Worm (Caenorhabditis elegans) whole organism, L1 larva: ENCODE results near the gene clec-25.

Source experiments
- alr-1 ChIP-seq: fragments of 200-800 bp; sonication (Bioruptor generic); optimal IDR thresholded peaks from 2 replicates; lab custom pipeline; 2018; ENCODE audit warnings: borderline replicate concordance, mild to moderate bottlenecking, missing genetic modification characterization, missing compliant biosample characterization
- aly-2 ChIP-seq: fragments of 150-350 bp; optimal IDR thresholded peaks from 2 replicates; lab custom pipeline; 2014; ENCODE audit warnings: missing biosample characterization, missing genetic modification characterization
- ama-1 ChIP-seq: fragments of 150-350 bp; optimal IDR thresholded peaks from 2 replicates; lab custom pipeline; 2014
- nhr-12 ChIP-seq: sonication (generic microtip); optimal IDR thresholded peaks from 2 replicates; lab custom pipeline; 2017; ENCODE audit warnings: missing biosample characterization, missing genetic modification characterization
- nhr-47 ChIP-seq: sonication (generic microtip); optimal IDR thresholded peaks from 2 replicates; lab custom pipeline; 2016; ENCODE audit warnings: mild to moderate bottlenecking, missing genetic modification characterization, moderate library complexity, missing compliant biosample characterization
- unc-62 ChIP-seq: fragments of 150-350 bp; optimal IDR thresholded peaks from 2 replicates; lab custom pipeline; 2014; ENCODE audit warnings: missing biosample characterization, missing genetic modification reagents, missing genetic modification characterization
- unc-86 ChIP-seq: sonication (generic microtip); optimal IDR thresholded peaks from 2 replicates; lab custom pipeline; 2016; ENCODE audit warnings: missing genetic modification characterization, missing compliant biosample characterization
- zag-1 ChIP-seq: fragments of 150-350 bp; optimal IDR thresholded peaks from 2 replicates; lab custom pipeline; 2014; ENCODE audit warnings: missing biosample characterization, missing genetic modification characterization
- ztf-4 ChIP-seq: fragments of 150-350 bp; optimal IDR thresholded peaks from 2 replicates; lab custom pipeline; 2014; ENCODE audit warnings: missing biosample characterization, missing genetic modification characterization

ce11 chrV:16836100-16836499 is 6.9 kb upstream of the clec-25 start:
- no peak for TF ChIP-seq nhr-12 (tag; lab: Kevin White, UChicago)
- TF ChIP-seq aly-2 = no peak
- no peak for TF ChIP-seq unc-62
- TF ChIP-seq unc-86 (tag; lab: Kevin White, UChicago) = no peak
- no peak for TF ChIP-seq ama-1 (lab: Kevin White, UChicago)
- no peak for TF ChIP-seq nhr-47
- no peak for TF ChIP-seq zag-1
- TF ChIP-seq alr-1 (tag; lab: Kevin White, UChicago) = no peak
- no peak for TF ChIP-seq ztf-4 (tag; lab: Kevin White, UChicago)
